Worm (Caenorhabditis elegans) whole organism, mixed stage, embryonic: ENCODE data around the gene F37B12.3.

Experiments
- ces-1 ChIP-seq: fragments of 150-350 bp; optimal IDR thresholded peaks from 2 replicates; lab custom pipeline; 2014; ENCODE audit warnings: missing biosample characterization, missing genetic modification reagents, missing genetic modification characterization
- lin-13 ChIP-seq: fragments of 150-350 bp; optimal IDR thresholded peaks from 2 replicates; lab custom pipeline; 2014; ENCODE audit warnings: missing biosample characterization, missing genetic modification characterization
- mls-2 ChIP-seq: sonication (generic microtip); optimal IDR thresholded peaks from 2 replicates; lab custom pipeline; 2016; ENCODE audit warnings: mild to moderate bottlenecking, missing genetic modification characterization, moderate library complexity, missing compliant biosample characterization
- nhr-237 ChIP-seq: fragments of 150-350 bp; optimal IDR thresholded peaks from 2 replicates; lab custom pipeline; 2014; ENCODE audit warnings: missing biosample characterization, missing genetic modification characterization
- nhr-76 ChIP-seq: sonication (generic microtip); optimal IDR thresholded peaks from 2 replicates; lab custom pipeline; 2017; ENCODE audit warnings: missing biosample characterization, missing genetic modification characterization
- unc-62 ChIP-seq: fragments of 150-350 bp; optimal IDR thresholded peaks from 2 replicates; lab custom pipeline; 2014; ENCODE audit warnings: missing biosample characterization, missing genetic modification reagents, missing genetic modification characterization

- TF ChIP-seq lin-13 (tag; lab: Kevin White, UChicago) (no peak), nhr-237 (tag; lab: Kevin White, UChicago) (no peak), nhr-76 (tag; lab: Kevin White, UChicago) (no peak), unc-62 (GFP tag; lab: Kevin White, UChicago) (no peak), mls-2 (tag; lab: Kevin White, UChicago) (no peak), ces-1 (GFP tag; lab: Kevin White, UChicago) (no peak)
Observed at ce11 chrII:9069836-9070235, 28.6 kb upstream of the F37B12.3 start.
